Worm (Caenorhabditis elegans) whole organism, L2 larva: ENCODE results near the gene fbxa-82.

Experiments
- R02D3.7 ChIP-seq: fragments of 150-350 bp; optimal IDR thresholded peaks from 2 replicates; lab custom pipeline; 2014; ENCODE audit warnings: missing biosample characterization, missing genetic modification characterization
- aly-2 ChIP-seq: fragments of 150-350 bp; optimal IDR thresholded peaks from 2 replicates; lab custom pipeline; 2014; ENCODE audit warnings: missing biosample characterization, missing genetic modification characterization
- ama-1 ChIP-seq: fragments of 150-350 bp; optimal IDR thresholded peaks from 2 replicates; lab custom pipeline; 2018; ENCODE audit warnings: inconsistent platforms
- blmp-1 ChIP-seq: sonication (generic microtip); optimal IDR thresholded peaks from 2 replicates; lab custom pipeline; 2017; ENCODE audit warnings: missing genetic modification characterization, mild to moderate bottlenecking, missing compliant biosample characterization, antibody characterized with exemption, moderate library complexity; ENCODE audit not compliant: insufficient read depth
- dmd-4 ChIP-seq: sonication (generic microtip); optimal IDR thresholded peaks from 2 replicates; lab custom pipeline; 2017; ENCODE audit warnings: missing biosample characterization, missing genetic modification characterization
- elt-3 ChIP-seq: sonication (generic microtip); optimal IDR thresholded peaks from 2 replicates; lab custom pipeline; 2017; ENCODE audit warnings: missing biosample characterization, missing genetic modification characterization
- gmeb-1 ChIP-seq: fragments of 150-350 bp; optimal IDR thresholded peaks from 2 replicates; lab custom pipeline; 2014; ENCODE audit warnings: missing biosample characterization, missing genetic modification characterization
- lin-13 ChIP-seq: fragments of 150-350 bp; optimal IDR thresholded peaks from 2 replicates; lab custom pipeline; 2014; ENCODE audit warnings: missing biosample characterization, missing genetic modification reagents, missing genetic modification characterization
- mab-5 ChIP-seq: fragments of 150-350 bp; optimal IDR thresholded peaks from 2 replicates; lab custom pipeline; 2014; ENCODE audit warnings: missing biosample characterization, missing genetic modification characterization
- mbf-1 ChIP-seq: sonication (generic microtip); optimal IDR thresholded peaks from 2 replicates; lab custom pipeline; 2017; ENCODE audit warnings: missing biosample characterization, missing genetic modification characterization
- mdl-1 ChIP-seq, 2 experiments: fragments of 150-350 bp in 1 of 2; sonication (generic microtip) in 1 of 2; optimal IDR thresholded peaks; 2 replicates each; lab custom pipeline; 2017; ENCODE audit warnings: missing biosample characterization in 2 of 2, missing genetic modification characterization in 2 of 2
- nhr-10 ChIP-seq: sonication (generic microtip); optimal IDR thresholded peaks from 2 replicates; lab custom pipeline; 2017; ENCODE audit warnings: missing biosample characterization, missing genetic modification characterization
- nhr-11 ChIP-seq: fragments of 150-350 bp; optimal IDR thresholded peaks from 2 replicates; lab custom pipeline; 2014; ENCODE audit warnings: missing biosample characterization, missing genetic modification characterization
- nhr-6 ChIP-seq: fragments of 150-350 bp; optimal IDR thresholded peaks from 2 replicates; lab custom pipeline; 2014; ENCODE audit warnings: missing biosample characterization, missing genetic modification characterization
- nhr-77 ChIP-seq: fragments of 150-350 bp; optimal IDR thresholded peaks from 2 replicates; lab custom pipeline; 2014; ENCODE audit warnings: missing biosample characterization, missing genetic modification characterization
- skn-1 ChIP-seq: sonication (generic microtip); optimal IDR thresholded peaks from 2 replicates; lab custom pipeline; 2017; ENCODE audit warnings: missing biosample characterization, missing genetic modification characterization
- sma-3 ChIP-seq: sonication (generic microtip); optimal IDR thresholded peaks from 2 replicates; lab custom pipeline; 2016; ENCODE audit warnings: missing genetic modification reagents, missing genetic modification characterization, missing compliant biosample characterization
- sma-9 ChIP-seq, 2 experiments: fragments of 150-350 bp in 1 of 2; sonication (generic microtip) in 1 of 2; optimal IDR thresholded peaks; 2 replicates each; lab custom pipeline; 2014 to 2016; ENCODE audit warnings: missing genetic modification characterization in 2 of 2, mild to moderate bottlenecking in 1 of 2, missing biosample characterization in 1 of 2, missing compliant biosample characterization in 1 of 2, missing genetic modification reagents in 1 of 2, moderate library complexity in 1 of 2
- unc-55 ChIP-seq: fragments of 150-350 bp; sonication (generic microtip); optimal IDR thresholded peaks from 3 replicates; lab custom pipeline; 2014; ENCODE audit warnings: missing biosample characterization, missing genetic modification reagents, missing genetic modification characterization
- ztf-4 ChIP-seq: fragments of 150-350 bp; optimal IDR thresholded peaks from 2 replicates; lab custom pipeline; 2014; ENCODE audit warnings: missing biosample characterization, missing genetic modification characterization

Gene fbxa-82

ce11 chrV:15002184-15002690 lies 50.1 kb downstream of the fbxa-82 start, which contains the start of the genes fib-1 and mut-15 (continued):
- TF ChIP-seq nhr-77 (tag; lab: Kevin White, UChicago) (peak; percentile 21), ama-1 (lab: Kevin White, UChicago) (no peak), aly-2 (no peak), sma-9 (GFP tag; optimal IDR thresholded peaks at IDR 0.05; lab: Kevin White, UChicago) (peak; percentile 93), sma-9 (tag; optimal IDR thresholded peaks at IDR 0.05; lab: Kevin White, UChicago) (no peak), sma-3 (GFP tag; lab: Kevin White, UChicago) (peak; percentile 95), mdl-1 (tag; optimal IDR thresholded peaks at IDR 0.05; lab: Kevin White, UChicago) (peak in 1 of 2 experiments; percentile 33), mbf-1 (tag; lab: Kevin White, UChicago) (no peak), blmp-1 (tag; lab: Kevin White, UChicago) (peak; percentile 39), unc-55 (GFP tag; lab: Kevin White, UChicago) (peak; percentile 93), nhr-10 (tag; lab: Kevin White, UChicago) (no peak), dmd-4 (tag; lab: Kevin White, UChicago) (no peak)

DNA sequence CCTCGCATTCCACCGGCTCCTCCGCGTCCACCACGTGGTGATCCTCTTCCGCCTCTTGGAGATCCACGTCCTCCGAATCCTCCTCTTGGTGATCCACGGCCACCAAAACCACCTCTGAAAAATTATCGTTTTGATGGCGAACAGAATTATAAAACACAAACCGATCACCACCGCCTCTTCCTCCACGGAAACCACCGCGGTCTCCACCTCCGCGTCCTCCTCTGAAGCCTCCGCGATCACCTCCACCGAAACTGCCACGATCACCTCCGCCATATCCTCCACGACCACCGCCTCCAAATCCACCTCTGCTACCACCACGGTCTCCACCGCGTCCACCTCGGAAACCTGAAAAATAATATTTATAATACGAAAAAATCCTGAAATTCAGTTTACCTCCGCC lies 50.8 kb downstream of the fbxa-82 start:
- no peak for TF ChIP-seq mab-5 (tag; lab: Kevin White, UChicago)
- no peak for TF ChIP-seq skn-1 (tag; lab: Kevin White, UChicago)
- TF ChIP-seq unc-55 (GFP tag; lab: Kevin White, UChicago) = no peak
- TF ChIP-seq mdl-1 (tag; optimal IDR thresholded peaks at IDR 0.05; lab: Kevin White, UChicago) = no peak
- TF ChIP-seq lin-13 (GFP tag; lab: Kevin White, UChicago) = no peak
- TF ChIP-seq nhr-6 (tag; lab: Kevin White, UChicago) = no peak
- no peak for TF ChIP-seq R02D3.7 (tag; lab: Kevin White, UChicago)
- no peak for TF ChIP-seq ztf-4 (tag; lab: Kevin White, UChicago)
- TF ChIP-seq gmeb-1 (tag; lab: Kevin White, UChicago) = no peak
- no peak for TF ChIP-seq nhr-11 (tag; lab: Kevin White, UChicago)
- no peak for TF ChIP-seq elt-3 (tag; lab: Kevin White, UChicago)
